Fruit fly (Drosophila melanogaster) whole organism, embryonic: ENCODE measurements around the gene CG18581.

Source experiments
- B-H1 ChIP-seq: fragments of 200-800 bp; sonication (Bioruptor generic); IDR thresholded peaks from 3 replicates; pipeline ENCODE4 v1.3.6; 2022; ENCODE audit warnings: missing biosample characterization, missing genetic modification characterization
- B-H2 ChIP-seq: fragments of 200-800 bp; sonication (Bioruptor generic); optimal IDR thresholded peaks from 2 replicates; lab custom pipeline; 2018; ENCODE audit warnings: missing biosample characterization, mild to moderate bottlenecking, missing genetic modification characterization
- Bteb2 ChIP-seq: fragments of 200-800 bp; sonication (Bioruptor generic); optimal IDR thresholded peaks from 2 replicates; lab custom pipeline; 2016; ENCODE audit warnings: missing biosample characterization, missing genetic modification characterization
- CG11504 ChIP-seq: fragments of 200-800 bp; sonication (Bioruptor generic); optimal IDR thresholded peaks from 3 replicates; lab custom pipeline; 2019; ENCODE audit warnings: missing biosample characterization, mild to moderate bottlenecking, missing genetic modification characterization, moderate library complexity
- CG11560 ChIP-seq: fragments of 200-800 bp; sonication (Bioruptor generic); IDR thresholded peaks from 3 replicates; pipeline ENCODE4 v1.3.6; 2022; ENCODE audit warnings: missing biosample characterization, missing genetic modification characterization
- CG12071 ChIP-seq: fragments of 200-800 bp; sonication (Bioruptor generic); optimal IDR thresholded peaks from 3 replicates; lab custom pipeline; 2018; ENCODE audit warnings: missing biosample characterization, mild to moderate bottlenecking, missing genetic modification characterization
- CG13624 ChIP-seq: fragments of 200-800 bp; sonication (Bioruptor generic); optimal IDR thresholded peaks from 2 replicates; lab custom pipeline; 2016; ENCODE audit warnings: missing biosample characterization, missing genetic modification characterization
- CG14965 ChIP-seq: fragments of 200-800 bp; sonication (Bioruptor generic); optimal IDR thresholded peaks from 2 replicates; lab custom pipeline; 2016; ENCODE audit warnings: missing biosample characterization, missing genetic modification characterization, borderline replicate concordance
- CG15269 ChIP-seq: fragments of 200-800 bp; sonication (Bioruptor generic); optimal IDR thresholded peaks from 2 replicates; lab custom pipeline; 2018; ENCODE audit warnings: missing biosample characterization, mild to moderate bottlenecking, missing genetic modification characterization, moderate library complexity
- CG17802 ChIP-seq: fragments of 200-800 bp; sonication (Bioruptor generic); optimal IDR thresholded peaks from 2 replicates; lab custom pipeline; 2018; ENCODE audit warnings: missing biosample characterization, mild to moderate bottlenecking, missing genetic modification characterization, moderate library complexity
- CG18262 ChIP-seq: fragments of 200-800 bp; optimal IDR thresholded peaks from 3 replicates; lab custom pipeline; 2019; ENCODE audit warnings: missing biosample characterization, mild to moderate bottlenecking, missing genetic modification characterization, moderate library complexity
- CG2116 ChIP-seq: fragments of 200-800 bp; sonication (Bioruptor generic); optimal IDR thresholded peaks from 3 replicates; lab custom pipeline; 2018; ENCODE audit warnings: missing biosample characterization, mild to moderate bottlenecking, missing genetic modification characterization
- CG3163 ChIP-seq: fragments of 200-800 bp; sonication (Bioruptor generic); optimal IDR thresholded peaks from 3 replicates; lab custom pipeline; 2016; ENCODE audit warnings: missing biosample characterization, missing genetic modification characterization
- CG4404 ChIP-seq: fragments of 200-800 bp; sonication (Bioruptor generic); IDR thresholded peaks from 2 replicates; pipeline ENCODE4 v1.3.6; 2022; ENCODE audit warnings: missing biosample characterization, missing genetic modification characterization
- CG6854 ChIP-seq: fragments of 200-800 bp; sonication (Bioruptor generic); optimal IDR thresholded peaks from 3 replicates; lab custom pipeline; 2017; ENCODE audit warnings: missing biosample characterization, mild to moderate bottlenecking, missing genetic modification characterization
- CG8924 ChIP-seq: fragments of 200-800 bp; optimal IDR thresholded peaks from 3 replicates; lab custom pipeline; 2019; ENCODE audit warnings: missing biosample characterization, mild to moderate bottlenecking, missing genetic modification characterization, moderate library complexity
- CG9727 ChIP-seq: fragments of 200-800 bp; sonication (Bioruptor generic); optimal IDR thresholded peaks from 3 replicates; lab custom pipeline; 2017; ENCODE audit warnings: missing biosample characterization, mild to moderate bottlenecking, missing genetic modification characterization
- Ets97D ChIP-seq: fragments of 200-800 bp; sonication (Bioruptor generic); optimal IDR thresholded peaks from 3 replicates; lab custom pipeline; 2016; ENCODE audit warnings: missing biosample characterization, missing genetic modification characterization
- Gug ChIP-seq: fragments of 200-800 bp; sonication (Bioruptor generic); IDR thresholded peaks from 4 replicates; pipeline ENCODE4 v1.3.6; 2022; ENCODE audit warnings: missing biosample characterization, missing genetic modification characterization
- Hmr ChIP-seq: fragments of 200-800 bp; sonication (Bioruptor generic); optimal IDR thresholded peaks from 3 replicates; lab custom pipeline; 2017; ENCODE audit warnings: mild to moderate bottlenecking, missing biosample characterization, missing genetic modification reagents, missing genetic modification characterization
- Hr78 ChIP-seq, 2 experiments: fragments of 200-800 bp in 1 of 2; fragments of >200 bp in 1 of 2; sonication (Bioruptor generic) in 1 of 2; optimal IDR thresholded peaks; 2 replicates each; lab custom pipeline; 2017 to 2019; ENCODE audit warnings: missing biosample characterization in 2 of 2, missing genetic modification characterization in 2 of 2, mild to moderate bottlenecking in 1 of 2, moderate library complexity in 1 of 2
- Oli ChIP-seq: fragments of 200-800 bp; sonication (Bioruptor generic); optimal IDR thresholded peaks from 2 replicates; lab custom pipeline; 2018; ENCODE audit warnings: missing biosample characterization, mild to moderate bottlenecking, missing genetic modification characterization, moderate library complexity
- Pdp1 ChIP-seq, 2 experiments: fragments of 200-800 bp; sonication (Bioruptor generic); optimal IDR thresholded peaks; 3 replicates each; lab custom pipeline; 2016; ENCODE audit warnings: missing biosample characterization in 2 of 2, missing genetic modification characterization in 2 of 2, mild to moderate bottlenecking in 1 of 2, moderate library complexity in 1 of 2
- TFAM ChIP-seq: fragments of 200-800 bp; sonication (Bioruptor generic); optimal IDR thresholded peaks from 2 replicates; lab custom pipeline; 2017; ENCODE audit warnings: missing biosample characterization, missing genetic modification characterization, inconsistent platforms
- Vsx1 ChIP-seq: fragments of 200-800 bp; sonication (Bioruptor generic); optimal IDR thresholded peaks from 2 replicates; lab custom pipeline; 2017; ENCODE audit warnings: missing biosample characterization, mild to moderate bottlenecking, missing genetic modification characterization, missing genetic modification reagents
- Xbp1 ChIP-seq: fragments of 200-800 bp; sonication (Bioruptor generic); optimal IDR thresholded peaks from 3 replicates; lab custom pipeline; 2016; ENCODE audit warnings: missing biosample characterization, mild to moderate bottlenecking, missing genetic modification characterization
- YL-1 ChIP-seq: fragments of 200-800 bp; sonication (Bioruptor generic); optimal IDR thresholded peaks from 3 replicates; lab custom pipeline; 2017; ENCODE audit warnings: missing biosample characterization, mild to moderate bottlenecking, missing genetic modification characterization
- abd-A ChIP-seq: fragments of 200-800 bp; sonication (Bioruptor generic); optimal IDR thresholded peaks from 3 replicates; lab custom pipeline; 2019; ENCODE audit warnings: missing biosample characterization, mild to moderate bottlenecking, missing genetic modification characterization, moderate library complexity
- amos ChIP-seq: fragments of 200-800 bp; sonication (Bioruptor generic); IDR thresholded peaks from 2 replicates; pipeline ENCODE4 v1.3.6; 2022; ENCODE audit warnings: missing biosample characterization, missing genetic modification characterization; ENCODE audit not compliant: partially characterized antibody
- btn ChIP-seq: fragments of 200-800 bp; sonication (Bioruptor generic); optimal IDR thresholded peaks from 2 replicates; lab custom pipeline; 2016; ENCODE audit warnings: missing biosample characterization, missing genetic modification characterization
- ci ChIP-seq: fragments of 200-800 bp; sonication (Bioruptor generic); IDR thresholded peaks from 3 replicates; pipeline ENCODE4 v1.3.6; 2022; ENCODE audit warnings: missing biosample characterization, missing genetic modification characterization
- dmrt11E ChIP-seq: fragments of 200-800 bp; sonication (Bioruptor generic); optimal IDR thresholded peaks from 3 replicates; lab custom pipeline; 2018; ENCODE audit warnings: missing biosample characterization, mild to moderate bottlenecking, missing genetic modification characterization, moderate library complexity
- dmrt99B ChIP-seq: fragments of 200-800 bp; sonication (Bioruptor generic); optimal IDR thresholded peaks from 2 replicates; lab custom pipeline; 2018; ENCODE audit warnings: missing biosample characterization, mild to moderate bottlenecking, missing genetic modification characterization, moderate library complexity
- gfzf ChIP-seq: fragments of 200-800 bp; sonication (Bioruptor generic); optimal IDR thresholded peaks from 2 replicates; lab custom pipeline; 2016; ENCODE audit warnings: missing biosample characterization, mild to moderate bottlenecking, missing genetic modification characterization, moderate library complexity
- hb ChIP-seq: fragments of 200-800 bp; sonication (Bioruptor generic); IDR thresholded peaks from 3 replicates; pipeline ENCODE4 v1.3.6; 2022; ENCODE audit warnings: missing biosample characterization, missing genetic modification characterization; ENCODE audit not compliant: partially characterized antibody
- hbn ChIP-seq: fragments of 200-800 bp; sonication (Bioruptor generic); IDR thresholded peaks from 2 replicates; pipeline ENCODE4 v1.3.6; 2022; ENCODE audit warnings: missing biosample characterization, missing genetic modification characterization; ENCODE audit not compliant: partially characterized antibody
- ken ChIP-seq: fragments of 200-800 bp; sonication (Bioruptor generic); IDR thresholded peaks from 3 replicates; pipeline ENCODE4 v1.3.6; 2022; ENCODE audit warnings: missing biosample characterization, missing genetic modification characterization
- klu ChIP-seq: fragments of 200-800 bp; sonication (Bioruptor generic); IDR thresholded peaks from 2 replicates; pipeline ENCODE4 v1.3.6; 2022; ENCODE audit warnings: missing biosample characterization, missing genetic modification characterization
- maf-S ChIP-seq: fragments of 200-800 bp; sonication (Bioruptor generic); optimal IDR thresholded peaks from 2 replicates; lab custom pipeline; 2016; ENCODE audit warnings: missing biosample characterization, missing genetic modification characterization
- odd ChIP-seq: fragments of 200-800 bp; sonication (Bioruptor generic); optimal IDR thresholded peaks from 2 replicates; lab custom pipeline; 2017; ENCODE audit warnings: missing biosample characterization, mild to moderate bottlenecking, missing genetic modification characterization
- org-1 ChIP-seq: fragments of 200-800 bp; sonication (Bioruptor generic); optimal IDR thresholded peaks from 2 replicates; lab custom pipeline; 2017; ENCODE audit warnings: missing biosample characterization, missing genetic modification characterization
- otp ChIP-seq: fragments of 200-800 bp; sonication (Bioruptor generic); IDR thresholded peaks from 3 replicates; pipeline ENCODE4, ENCODE4 v1.3.6; 2022; ENCODE audit warnings: missing biosample characterization, missing genetic modification characterization
- pb ChIP-seq: fragments of 200-800 bp; sonication (Bioruptor generic); optimal IDR thresholded peaks from 3 replicates; lab custom pipeline; 2016; ENCODE audit warnings: missing biosample characterization, missing genetic modification characterization
- psq ChIP-seq: fragments of 200-800 bp; sonication (Bioruptor generic); optimal IDR thresholded peaks from 2 replicates; lab custom pipeline; 2017; ENCODE audit warnings: missing biosample characterization, missing genetic modification characterization
- pum ChIP-seq: fragments of 200-800 bp; sonication (Bioruptor generic); optimal IDR thresholded peaks from 2 replicates; lab custom pipeline; 2016; ENCODE audit warnings: missing biosample characterization, missing genetic modification characterization
- sens-2 ChIP-seq: fragments of 200-800 bp; sonication (Bioruptor generic); IDR thresholded peaks from 2 replicates; pipeline ENCODE4 v1.3.6; 2022; ENCODE audit warnings: missing biosample characterization, missing genetic modification characterization
- shn ChIP-seq: fragments of 200-800 bp; sonication (Bioruptor generic); optimal IDR thresholded peaks from 3 replicates; lab custom pipeline; 2016; ENCODE audit warnings: missing biosample characterization, missing genetic modification characterization
- sim ChIP-seq: fragments of 200-800 bp; sonication (Bioruptor generic); IDR thresholded peaks from 2 replicates; pipeline ENCODE4 v1.3.6; 2022; ENCODE audit warnings: missing biosample characterization, missing genetic modification characterization
- sna ChIP-seq: fragments of 200-800 bp; sonication (Bioruptor generic); IDR thresholded peaks from 2 replicates; pipeline ENCODE4 v1.3.6; 2022; ENCODE audit warnings: missing biosample characterization, missing genetic modification characterization; ENCODE audit not compliant: partially characterized antibody
- ssp ChIP-seq: fragments of 200-800 bp; sonication (Bioruptor generic); IDR thresholded peaks from 2 replicates; pipeline ENCODE4 v1.3.6; 2022; ENCODE audit warnings: missing biosample characterization, missing genetic modification characterization

Gene CG18581

DNA sequence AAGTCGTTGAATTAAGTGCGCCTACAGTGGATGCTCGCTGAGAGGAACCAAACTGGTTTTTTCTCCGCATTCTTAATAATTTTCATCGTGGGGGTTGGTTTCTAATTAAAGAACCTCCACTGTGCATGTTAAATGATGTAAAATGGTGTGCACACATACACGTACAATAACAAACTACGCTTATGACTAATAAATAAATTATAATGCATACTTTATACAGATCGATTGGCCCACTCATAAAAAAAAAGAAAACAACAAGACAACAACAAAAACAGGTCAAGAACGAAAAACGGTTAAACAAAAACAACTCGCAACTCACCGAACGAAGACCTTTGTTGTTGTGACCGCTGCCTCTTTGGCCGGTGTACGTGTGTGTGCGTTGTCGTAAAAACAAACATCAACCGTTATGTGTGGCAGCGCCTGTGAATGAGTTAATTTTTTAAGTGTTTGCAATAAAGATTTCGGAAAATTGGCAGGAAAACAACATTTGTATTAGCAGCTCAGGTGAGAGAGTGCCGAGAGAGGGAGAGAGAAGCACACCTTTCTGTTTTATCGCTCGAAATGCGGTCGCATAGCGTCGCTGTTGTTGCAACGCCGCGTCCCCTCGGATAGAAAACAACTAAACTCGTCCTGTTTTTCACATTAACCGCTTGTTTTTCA, 44.0 kb upstream of the CG18581 start (continued):
- TF ChIP-seq CG11560 (tag; lab: Robert Waterston, UW) (no peak), CG8924 (tag; lab: Kevin White, UChicago) (peak; percentile 26), otp (no peak), sna (GFP tag; lab: Robert Waterston, UW) (no peak), CG15269 (tag; lab: Kevin White, UChicago) (no peak), hbn (GFP tag; lab: Robert Waterston, UW) (no peak), ken (no peak), CG17802 (tag; lab: Kevin White, UChicago) (no peak), sim (no peak), dmrt11E (tag; lab: Kevin White, UChicago) (no peak), CG14965 (GFP tag; lab: Kevin White, UChicago) (no peak), shn (GFP tag; lab: Kevin White, UChicago) (no peak), gfzf (GFP tag; lab: Kevin White, UChicago) (no peak), ssp (GFP tag; lab: Robert Waterston, UW) (no peak), sens-2 (no peak), CG13624 (peak; percentile 9), pb (no peak), btn (GFP tag; lab: Kevin White, UChicago) (no peak), pum (GFP tag; lab: Kevin White, UChicago) (no peak), ci (GFP tag; lab: Robert Waterston, UW) (no peak), maf-S (GFP tag; lab: Kevin White, UChicago) (no peak), CG18262 (tag; lab: Kevin White, UChicago) (no peak), CG9727 (GFP tag; lab: Kevin White, UChicago) (no peak), Gug (GFP tag; lab: Robert Waterston, UW) (no peak), CG3163 (GFP tag; lab: Kevin White, UChicago) (no peak), YL-1 (GFP tag; lab: Kevin White, UChicago) (no peak), psq (no peak), odd (GFP tag; lab: Kevin White, UChicago) (no peak), B-H1 (no peak; the same call in 2 of the 3 replicates), TFAM (GFP tag; lab: Kevin White, UChicago) (no peak), B-H2 (no peak), Xbp1 (GFP tag; lab: Kevin White, UChicago) (no peak), Vsx1 (no peak), Hmr (GFP tag; lab: Kevin White, UChicago) (no peak), abd-A (no peak), Pdp1 (GFP tag; optimal IDR thresholded peaks at IDR 0.05; lab: Kevin White, UChicago) (peak in 1 of 2 experiments; percentile 31), klu (GFP tag; lab: Robert Waterston, UW) (no peak), Hr78 (GFP tag; optimal IDR thresholded peaks at IDR 0.05; lab: Kevin White, UChicago) (no peak), CG6854 (peak; percentile 15), hb (GFP tag; lab: Robert Waterston, UW) (no peak), CG4404 (GFP tag; lab: Robert Waterston, UW) (no peak), CG12071 (no peak), Bteb2 (GFP tag; lab: Kevin White, UChicago) (no peak), Ets97D (no peak), amos (GFP tag; lab: Robert Waterston, UW) (peak; percentile 8; the same call in 1 of the 2 replicates), CG11504 (peak; percentile 23), org-1 (no peak), dmrt99B (no peak), Oli (tag; lab: Kevin White, UChicago) (no peak), CG2116 (GFP tag; lab: Kevin White, UChicago) (no peak)
